Fruit fly (Drosophila melanogaster): ENCODE data around the gene squ.
A peak's percentile ranks its signal among the peaks of the same experiment; 100 is the strongest.

Gene squ

dm6 chr2L:16689800-16690618, 10.2 kb downstream of the squ start (continued):
- TF ChIP-seq CG12155 (GFP tag; optimal IDR thresholded peaks at IDR 0.05) (peak; percentile 33), CG11560 (tag; IDR thresholded peaks at IDR 0.05) (no peak), tna (GFP tag; IDR thresholded peaks at IDR 0.05; ENCODE audit: partially characterized antibody) (no peak), CG31365 (tag; optimal IDR thresholded peaks at IDR 0.05) (no peak), CG17568 (GFP tag; optimal IDR thresholded peaks at IDR 0.05) (peak; percentile 13), CG42726 (GFP tag; IDR thresholded peaks at IDR 0.05; ENCODE audit: partially characterized antibody) (no peak), CG13424 (tag; optimal IDR thresholded peaks at IDR 0.05) (peak; percentile 30), croc (GFP tag; conservative IDR thresholded peaks at IDR 0.05) (no peak), ssp (GFP tag; IDR thresholded peaks at IDR 0.05) (no peak), maf-S (GFP tag; optimal IDR thresholded peaks at IDR 0.05) (peak; percentile 9), HLH3B (GFP tag; IDR thresholded peaks at IDR 0.05) (no peak), CG7839 (tag; optimal IDR thresholded peaks at IDR 0.05) (no peak), CG18476 (GFP tag; optimal IDR thresholded peaks at IDR 0.05) (no peak), CkIIα-i1 (GFP tag; IDR thresholded peaks at IDR 0.05) (no peak), sens (GFP tag) (peak; percentile 90), TFAM (GFP tag; optimal IDR thresholded peaks at IDR 0.05) (no peak), NFAT (GFP tag; IDR thresholded peaks at IDR 0.05) (no peak), Scr (GFP tag; IDR thresholded peaks at IDR 0.05; ENCODE audit: partially characterized antibody) (no peak), CG33557 (GFP tag; optimal IDR thresholded peaks at IDR 0.05) (no peak), CG3281 (GFP tag; optimal IDR thresholded peaks at IDR 0.05) (no peak), Doc3 (GFP tag; IDR thresholded peaks at IDR 0.05; ENCODE audit: partially characterized antibody) (no peak), dan (GFP tag; IDR thresholded peaks at IDR 0.05) (no peak), Asciz (GFP tag; optimal IDR thresholded peaks at IDR 0.05) (no peak), amos (GFP tag; IDR thresholded peaks at IDR 0.05; ENCODE audit: partially characterized antibody) (no peak), kah (GFP tag; optimal IDR thresholded peaks at IDR 0.05) (no peak), sima (GFP tag; optimal IDR thresholded peaks at IDR 0.05) (no peak), CG16779 (GFP tag; IDR thresholded peaks at IDR 0.05) (no peak), CG15514 (GFP tag; optimal IDR thresholded peaks at IDR 0.05) (no peak), kay (GFP tag; optimal IDR thresholded peaks at IDR 0.05) (no peak), CG3065 (GFP tag; optimal IDR thresholded peaks at IDR 0.05) (no peak), CHES-1-like (GFP tag; optimal IDR thresholded peaks at IDR 0.05) (peak; percentile 39), CG11247 (GFP tag; IDR thresholded peaks at IDR 0.05) (no peak), mirr (GFP tag; optimal IDR thresholded peaks at IDR 0.05) (no peak), CG12219 (GFP tag; optimal IDR thresholded peaks at IDR 0.05) (no peak), B-H1 (GFP tag; IDR thresholded peaks at IDR 0.05) (no peak), CG12744 (GFP tag; optimal IDR thresholded peaks at IDR 0.05) (no peak), CG30431 (GFP tag; optimal IDR thresholded peaks at IDR 0.05) (peak; percentile 4), wor (GFP tag; IDR thresholded peaks at IDR 0.05) (no peak), run (tag; optimal IDR thresholded peaks at IDR 0.05) (no peak), dysf (GFP tag; IDR thresholded peaks at IDR 0.05) (peak; percentile 41; the same call in 1 of the 3 replicates), ftz-f1 (GFP tag; optimal IDR thresholded peaks at IDR 0.05) (no peak), gro (GFP tag; optimal IDR thresholded peaks at IDR 0.05) (no peak), Ssrp (tag; optimal IDR thresholded peaks at IDR 0.05) (peak; percentile 27), PHDP (tag; optimal IDR thresholded peaks at IDR 0.05) (peak; percentile 29), Meics (GFP tag; optimal IDR thresholded peaks at IDR 0.05) (no peak), hkb (optimal IDR thresholded peaks at IDR 0.05) (no peak), hkb (GFP tag; IDR thresholded peaks at IDR 0.05) (no peak), her (GFP tag; optimal IDR thresholded peaks at IDR 0.05) (no peak), luna (GFP tag; optimal IDR thresholded peaks at IDR 0.05) (no peak), GATAe (GFP tag; conservative IDR thresholded peaks at IDR 0.05) (no peak)

Data from whole organism, embryonic.